Worm (Caenorhabditis elegans): ENCODE results near the gene K11H12.7.

The K11H12.7 gene

ce11 chrIV:633565-633964 lies 31.8 kb upstream of the K11H12.7 start:
- TF ChIP-seq dmd-6 (GFP tag; IDR thresholded peaks at IDR 0.05) (peak; percentile 36; the same call in 1 of the 2 replicates), mes-2 (tag; optimal IDR thresholded peaks at IDR 0.05; ENCODE audit: poor library complexity, severe bottlenecking) (no peak), dmd-9 (GFP tag; IDR thresholded peaks at IDR 0.05) (no peak), nhr-48 (tag; optimal IDR thresholded peaks at IDR 0.05) (peak; percentile 60), hlh-30 (tag; optimal IDR thresholded peaks at IDR 0.05; ENCODE audit: insufficient read depth) (peak; percentile 65), mxl-3 (GFP tag; optimal IDR thresholded peaks at IDR 0.05) (peak; percentile 70)

DNA sequence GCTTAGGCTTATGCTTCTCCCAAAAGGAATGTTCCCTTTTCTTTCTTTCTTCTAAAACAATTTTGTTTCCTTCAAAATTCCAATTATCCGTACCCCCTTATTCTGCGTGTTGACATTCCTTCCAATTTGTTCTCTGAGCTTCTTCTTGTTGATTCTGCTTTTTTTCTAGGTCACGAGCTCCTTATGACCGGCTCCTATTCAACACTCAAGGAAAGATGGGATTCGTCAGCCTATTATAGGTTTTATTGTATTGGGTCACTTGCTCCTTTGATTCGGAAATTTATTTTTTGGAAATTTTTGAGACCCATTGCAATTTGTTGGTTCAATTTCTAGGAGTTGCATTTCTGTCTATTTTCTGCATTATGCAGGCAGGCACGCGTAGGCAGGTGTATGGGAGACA lies 26.2 kb upstream of the K11H12.7 start:
- TF ChIP-seq unc-62 (GFP tag; optimal IDR thresholded peaks at IDR 0.05 in 1 of 2) (peak in 1 of 2 experiments; percentile 42), unc-62 (tag; optimal IDR thresholded peaks at IDR 0.05) (no peak), aha-1 (tag) (peak; percentile 72), F26F4.8 (GFP tag; conservative IDR thresholded peaks at IDR 0.05) (no peak)

ce11 chrIV:643481-643880 lies 21.8 kb upstream of the K11H12.7 start:
- no peak for TF ChIP-seq madf-5 (GFP tag; IDR thresholded peaks at IDR 0.05)
- TF ChIP-seq ceh-44 (GFP tag; IDR thresholded peaks at IDR 0.05): no peak
- no peak for TF ChIP-seq hlh-30 (tag; optimal IDR thresholded peaks at IDR 0.05; ENCODE audit: insufficient read depth)
- TF ChIP-seq dve-1 (tag; optimal IDR thresholded peaks at IDR 0.05; ENCODE audit: insufficient read depth): no peak
- no peak for TF ChIP-seq nhr-102 (tag; optimal IDR thresholded peaks at IDR 0.05)
- no peak for TF ChIP-seq unc-39 (tag; optimal IDR thresholded peaks at IDR 0.05)
- no peak for TF ChIP-seq lir-3 (tag; optimal IDR thresholded peaks at IDR 0.05)
- no peak for TF ChIP-seq hmg-1.1 (GFP tag; IDR thresholded peaks at IDR 0.05)
- TF ChIP-seq F26F4.8 (GFP tag; conservative IDR thresholded peaks at IDR 0.05): no peak
- no peak for TF ChIP-seq egl-43 (GFP tag; IDR thresholded peaks at IDR 0.05)
- no peak for TF ChIP-seq duxl-1 (tag; optimal IDR thresholded peaks at IDR 0.05; ENCODE audit: poor library complexity)
- no peak for TF ChIP-seq nhr-77 (tag; optimal IDR thresholded peaks at IDR 0.05)
- no peak for TF ChIP-seq nhr-76 (tag; optimal IDR thresholded peaks at IDR 0.05)
- no peak for TF ChIP-seq mxl-2 (GFP tag; conservative IDR thresholded peaks at IDR 0.05)
- TF ChIP-seq daf-8 (GFP tag; IDR thresholded peaks at IDR 0.05): no peak

DNA sequence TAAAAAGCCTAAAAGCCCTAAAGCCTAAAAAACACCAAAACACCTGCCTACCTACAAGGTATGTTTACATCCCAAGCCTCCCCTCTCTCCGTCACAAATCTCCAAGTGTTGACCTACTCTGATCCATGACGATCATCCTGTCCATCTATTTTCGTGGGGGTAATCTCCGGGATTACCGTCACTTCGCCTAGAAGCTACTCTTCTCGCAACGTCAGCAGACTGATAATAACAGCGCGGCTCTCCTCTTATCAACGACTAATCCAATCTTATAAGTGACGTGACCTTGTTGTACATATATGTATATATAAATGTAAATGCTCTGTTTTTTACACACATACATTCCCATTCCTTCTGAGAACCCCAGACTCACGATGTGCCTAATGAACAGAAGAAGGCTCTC lies 17.0 kb upstream of the K11H12.7 start:
- no peak for TF ChIP-seq Y75B8A.6 (GFP tag; IDR thresholded peaks at IDR 0.05)
- no peak for TF ChIP-seq unc-39 (tag; optimal IDR thresholded peaks at IDR 0.05)
- no peak for TF ChIP-seq nhr-102 (tag; optimal IDR thresholded peaks at IDR 0.05)
- no peak for TF ChIP-seq vab-7 (GFP tag; IDR thresholded peaks at IDR 0.05)
- no peak for TF ChIP-seq hlh-11 (tag; optimal IDR thresholded peaks at IDR 0.05)
- no peak for TF ChIP-seq R02D3.7 (tag; optimal IDR thresholded peaks at IDR 0.05)
- no peak for TF ChIP-seq unc-130 (GFP tag; optimal IDR thresholded peaks at IDR 0.05)
- TF ChIP-seq nhr-42 (GFP tag; IDR thresholded peaks at IDR 0.05): no peak
- TF ChIP-seq madf-5 (GFP tag; IDR thresholded peaks at IDR 0.05): no peak
- TF ChIP-seq saeg-2 (GFP tag; IDR thresholded peaks at IDR 0.05): no peak
- no peak for TF ChIP-seq daf-12 (tag; optimal IDR thresholded peaks at IDR 0.05)
- TF ChIP-seq F26F4.8 (GFP tag; conservative IDR thresholded peaks at IDR 0.05): no peak

- no peak for TF ChIP-seq lin-13 (GFP tag; optimal IDR thresholded peaks at IDR 0.05)
These were observed 16.0 kb upstream of the K11H12.7 start, which contains the start of gene K11H12.9 for ce11 chrIV:649365-649764. Gene K11H12.9, plus strand, starts transcription at chrIV:649665.

All from whole organism, L4 larva.